Worm (Caenorhabditis elegans): Measurements from ENCODE around the gene cyp-13A12.

- TF ChIP-seq ama-1 (optimal IDR thresholded peaks at IDR 0.05) (no peak), unc-55 (GFP tag; optimal IDR thresholded peaks at IDR 0.05) (no peak), K02D7.2 (tag; optimal IDR thresholded peaks at IDR 0.05) (no peak), npax-4 (tag; optimal IDR thresholded peaks at IDR 0.05) (no peak), hlh-6 (tag; optimal IDR thresholded peaks at IDR 0.05) (no peak), ceh-2 (tag; optimal IDR thresholded peaks at IDR 0.05) (no peak), ref-2 (tag; optimal IDR thresholded peaks at IDR 0.05) (no peak), elt-4 (tag; optimal IDR thresholded peaks at IDR 0.05) (no peak)
Observed at ce11 chrIII:13039739-13040138, 15.4 kb downstream of the cyp-13A12 start, which contains the start of gene F54F12.2.
